Fruit fly (Drosophila melanogaster) S2 (cell line): ENCODE results near the gene PIG-Q.

Source experiments
- CG8478 ChIP-seq: fragments of >200 bp; optimal IDR thresholded peaks from 2 replicates; lab custom pipeline; 2018
- CTCF ChIP-seq, 2 experiments: fragments of >200 bp; optimal IDR thresholded peaks; 2 replicates each; lab custom pipeline; 2018

PIG-Q gene

DNA sequence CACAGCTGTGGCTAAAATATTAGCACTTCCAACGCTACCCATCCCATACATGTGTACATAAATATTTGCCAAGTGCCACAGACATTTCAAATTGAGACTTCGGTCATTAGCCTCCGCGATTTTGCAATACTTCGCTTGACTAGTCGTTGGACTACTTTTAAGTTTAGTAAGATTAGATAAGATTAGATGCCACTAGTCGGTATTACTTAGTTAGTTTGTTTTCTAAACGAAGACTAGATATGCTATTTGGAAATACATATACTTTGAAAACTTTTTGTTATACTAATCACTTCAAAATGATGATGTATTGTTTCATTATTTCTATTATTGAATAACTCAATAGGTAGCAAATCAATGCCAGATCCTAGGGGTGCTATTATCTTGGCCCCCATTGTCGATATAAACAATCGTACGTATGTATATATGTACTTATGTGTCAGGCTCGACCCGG, 27.0 kb downstream of the PIG-Q start:
- TF ChIP-seq CG8478: no peak

DNA sequence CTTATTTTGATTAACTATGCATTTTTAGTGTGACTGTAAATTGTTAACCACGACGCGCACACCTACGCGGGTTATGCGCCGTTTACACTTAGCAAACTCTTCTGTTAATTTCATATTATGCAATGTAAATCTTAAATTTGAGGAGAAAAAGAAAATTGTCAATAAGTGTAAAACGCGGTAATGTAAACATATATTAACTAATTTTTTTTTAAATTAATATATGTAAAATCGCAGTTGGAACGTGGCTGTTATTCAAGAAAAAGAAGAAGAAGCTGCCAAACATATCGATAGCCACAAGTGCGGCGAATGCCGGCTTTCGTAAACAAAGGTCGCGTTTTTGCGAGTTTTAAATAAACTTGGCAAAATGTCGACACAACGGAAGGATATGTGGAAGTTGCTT, 32.5 kb downstream of the PIG-Q start, which contains the start of the genes TH1 and mei-41:
TSS of gene TH1 (minus strand) at position 42 of the 400 bp plus-strand sequence.
TSS of gene mei-41 (plus strand) at position 302 of the 400 bp plus-strand sequence.
- TF ChIP-seq CG8478 (no peak), CTCF (optimal IDR thresholded peaks at IDR 0.05; lab: Kevin White, UChicago) (no peak)

DNA sequence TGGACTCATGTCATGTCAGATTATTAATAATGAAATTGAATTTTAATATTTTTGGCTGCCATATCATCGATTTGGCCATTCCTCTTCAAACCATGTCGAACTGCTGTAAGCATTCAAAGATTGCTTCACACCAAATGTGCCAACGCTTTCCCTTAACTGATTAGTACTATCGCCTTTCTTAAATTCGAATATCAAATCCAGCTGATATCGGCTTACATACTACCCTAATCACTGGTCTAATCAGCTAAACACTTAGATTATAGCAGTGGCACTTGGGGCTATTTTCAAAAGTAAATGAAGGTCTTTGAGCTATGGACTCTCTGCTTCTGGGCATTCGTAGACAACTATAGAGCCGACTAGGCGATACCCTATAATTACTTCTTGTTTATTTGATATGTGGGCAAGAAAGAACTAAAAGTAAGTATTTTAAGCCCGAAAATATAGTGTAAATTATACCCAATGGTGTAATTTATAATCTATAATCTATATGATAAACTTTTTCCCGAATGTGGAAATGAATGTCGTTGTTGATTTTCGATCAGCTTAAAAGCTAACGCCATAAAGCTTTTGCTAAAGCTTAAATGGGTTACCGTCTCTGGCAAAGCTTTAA, 45.0 kb downstream of the PIG-Q start:
- no peak for TF ChIP-seq CTCF (optimal IDR thresholded peaks at IDR 0.05; lab: Kevin White, UChicago)
- no peak for TF ChIP-seq CG8478

DNA sequence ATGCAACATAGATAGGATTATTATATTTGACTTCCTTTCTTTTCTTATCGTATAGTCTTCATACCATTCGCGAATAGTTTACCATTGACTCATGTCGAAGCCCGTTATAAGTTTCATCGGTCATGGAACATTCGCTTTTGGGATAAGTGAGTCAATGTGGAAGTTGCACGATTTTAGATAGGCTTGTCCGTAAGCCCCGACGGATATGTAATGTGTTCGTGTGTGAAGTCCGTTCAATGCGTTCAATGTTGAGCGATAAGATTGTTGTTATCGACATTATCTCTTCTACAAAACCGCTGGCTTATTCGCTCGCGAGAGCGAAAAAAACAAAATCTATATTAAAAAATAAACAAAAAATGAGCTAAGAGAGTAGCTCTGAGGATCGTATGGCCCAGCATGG, 45.9 kb downstream of the PIG-Q start, which contains the start of gene CG9981:
TSS of gene CG9981 (minus strand) at position 320 of the 400 bp plus-strand sequence.
- no peak for TF ChIP-seq CG8478
- TF ChIP-seq CTCF (optimal IDR thresholded peaks at IDR 0.05; lab: Kevin White, UChicago): no peak

DNA sequence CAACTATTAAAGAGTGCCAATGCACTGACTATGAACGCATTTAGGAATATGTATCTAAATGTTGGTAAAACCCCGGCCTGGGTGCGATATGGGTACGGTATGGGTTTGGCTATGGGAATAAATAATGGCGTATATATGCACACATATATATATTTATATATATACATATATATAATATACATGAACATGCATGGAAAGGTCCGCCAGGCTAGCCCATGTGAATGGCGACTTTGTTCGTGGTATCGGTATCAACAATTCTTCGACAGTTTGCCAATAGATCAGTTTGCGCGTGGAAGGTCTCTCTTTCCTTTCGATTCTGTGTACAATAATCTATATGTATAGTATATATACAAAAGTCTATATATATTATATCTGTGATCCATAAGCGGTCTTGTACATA, 46.3 kb downstream of the PIG-Q start, which contains the start of gene CG4301:
TSS of gene CG4301 (plus strand) at position 301 of the 400 bp plus-strand sequence.
- TF ChIP-seq CTCF (optimal IDR thresholded peaks at IDR 0.05; lab: Kevin White, UChicago) (no peak), CG8478 (no peak)

DNA sequence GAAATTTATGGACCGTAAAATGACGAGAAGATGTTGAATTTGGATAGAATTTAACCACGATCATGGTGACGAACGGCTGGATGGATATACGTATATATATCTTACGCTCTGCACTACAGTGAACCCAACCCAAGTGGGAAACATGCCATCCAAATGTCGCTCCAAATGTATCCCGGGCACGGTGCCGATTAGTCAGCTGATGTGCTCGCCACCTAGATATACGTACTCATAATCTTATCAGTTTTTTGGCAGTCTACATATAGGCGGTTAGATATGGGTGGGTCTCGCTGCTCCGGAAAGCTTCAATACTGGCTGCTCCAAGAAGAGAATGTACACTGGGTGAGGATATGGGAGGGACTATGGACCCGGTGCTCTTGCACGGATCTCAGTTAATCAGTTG, 47.1 kb downstream of the PIG-Q start:
- TF ChIP-seq CG8478 (no peak), CTCF (optimal IDR thresholded peaks at IDR 0.05; lab: Kevin White, UChicago) (no peak)
